Fruit fly (Drosophila melanogaster) whole organism, prepupa: ENCODE results near the gene Cyp312a1.

Experiments
- Blimp-1 ChIP-seq: fragments of 200-800 bp; sonication (Bioruptor generic); optimal IDR thresholded peaks from 3 replicates; lab custom pipeline; 2017; ENCODE audit warnings: missing biosample characterization, missing genetic modification characterization, mild to moderate bottlenecking, moderate library complexity, missing genetic modification reagents
- CG10669 ChIP-seq: fragments of 200-800 bp; sonication (Bioruptor generic); optimal IDR thresholded peaks from 3 replicates; lab custom pipeline; 2018; ENCODE audit warnings: missing biosample characterization, mild to moderate bottlenecking, missing genetic modification characterization, moderate library complexity
- CG11762 ChIP-seq: fragments of 200-800 bp; sonication (Bioruptor generic); optimal IDR thresholded peaks from 3 replicates; lab custom pipeline; 2016; ENCODE audit warnings: missing biosample characterization, missing genetic modification characterization; ENCODE audit not compliant: insufficient read depth
- CG11902 ChIP-seq: fragments of 200-800 bp; sonication (Bioruptor generic); optimal IDR thresholded peaks from 3 replicates; lab custom pipeline; 2016; ENCODE audit warnings: missing biosample characterization, missing genetic modification characterization
- CG15336 ChIP-seq: fragments of 200-800 bp; sonication (Bioruptor generic); IDR thresholded peaks from 2 replicates; pipeline ENCODE4 v1.3.6; 2022; ENCODE audit warnings: missing biosample characterization, missing genetic modification characterization
- CG16779 ChIP-seq: fragments of 200-800 bp; sonication (Bioruptor generic); optimal IDR thresholded peaks from 3 replicates; lab custom pipeline; 2017; ENCODE audit warnings: missing biosample characterization, mild to moderate bottlenecking, missing genetic modification characterization
- CG3032 ChIP-seq: fragments of 200-800 bp; optimal IDR thresholded peaks from 2 replicates; lab custom pipeline; 2019; ENCODE audit warnings: missing biosample characterization, mild to moderate bottlenecking, missing genetic modification characterization, moderate library complexity
- CG31627 ChIP-seq: fragments of 200-800 bp; sonication (Bioruptor generic); optimal IDR thresholded peaks from 3 replicates; lab custom pipeline; 2016; ENCODE audit warnings: missing biosample characterization, missing genetic modification characterization
- CG3919 ChIP-seq: fragments of 200-800 bp; sonication (Bioruptor generic); optimal IDR thresholded peaks from 3 replicates; lab custom pipeline; 2016; ENCODE audit warnings: missing biosample characterization, missing genetic modification characterization
- CG4318 ChIP-seq: fragments of 200-800 bp; sonication (Bioruptor generic); optimal IDR thresholded peaks from 3 replicates; lab custom pipeline; 2017; ENCODE audit warnings: missing biosample characterization, mild to moderate bottlenecking, missing genetic modification characterization
- CG6276 ChIP-seq: fragments of 200-800 bp; sonication (Bioruptor generic); optimal IDR thresholded peaks from 2 replicates; lab custom pipeline; 2017; ENCODE audit warnings: missing biosample characterization, mild to moderate bottlenecking, missing genetic modification characterization
- CG6792 ChIP-seq: fragments of 200-800 bp; sonication (Bioruptor generic); optimal IDR thresholded peaks from 3 replicates; lab custom pipeline; 2016; ENCODE audit warnings: missing biosample characterization, missing genetic modification characterization
- CG6808 ChIP-seq: fragments of 200-800 bp; sonication (Bioruptor generic); optimal IDR thresholded peaks from 3 replicates; lab custom pipeline; 2017; ENCODE audit warnings: missing biosample characterization, missing genetic modification characterization, mild to moderate bottlenecking, moderate library complexity, missing genetic modification reagents
- CG6854 ChIP-seq: fragments of 200-800 bp; sonication (Bioruptor generic); optimal IDR thresholded peaks from 2 replicates; lab custom pipeline; 2017; ENCODE audit warnings: missing biosample characterization, mild to moderate bottlenecking, missing genetic modification characterization
- CG9139 ChIP-seq: fragments of 200-800 bp; sonication (Bioruptor generic); optimal IDR thresholded peaks from 3 replicates; lab custom pipeline; 2017; ENCODE audit warnings: missing biosample characterization, mild to moderate bottlenecking, missing genetic modification characterization
- Eip75B ChIP-seq: fragments of 200-800 bp; sonication (Bioruptor generic); optimal IDR thresholded peaks from 3 replicates; lab custom pipeline; 2016; ENCODE audit warnings: missing biosample characterization, missing genetic modification characterization
- Eip78C ChIP-seq: fragments of 200-800 bp; sonication (Bioruptor generic); peaks from one replicate; lab custom pipeline; 2016; ENCODE audit warnings: missing biosample characterization, missing genetic modification characterization
- Gug ChIP-seq: fragments of 200-800 bp; sonication (Bioruptor generic); IDR thresholded peaks from 2 replicates; pipeline ENCODE4 v1.3.6; 2022; ENCODE audit warnings: missing biosample characterization, missing genetic modification characterization
- Hr4 ChIP-seq: fragments of 200-800 bp; sonication (Bioruptor generic); optimal IDR thresholded peaks from 3 replicates; lab custom pipeline; 2016; ENCODE audit warnings: missing biosample characterization, missing genetic modification characterization
- Lpt ChIP-seq: fragments of 200-800 bp; sonication (Bioruptor generic); optimal IDR thresholded peaks from 3 replicates; lab custom pipeline; 2016; ENCODE audit warnings: missing biosample characterization, missing genetic modification characterization
- Met ChIP-seq: fragments of 200-800 bp; sonication (Bioruptor generic); optimal IDR thresholded peaks from 3 replicates; lab custom pipeline; 2016; ENCODE audit warnings: missing biosample characterization, missing genetic modification characterization
- OdsH ChIP-seq: fragments of 200-800 bp; sonication (Bioruptor generic); optimal IDR thresholded peaks from 3 replicates; lab custom pipeline; 2016; ENCODE audit warnings: missing biosample characterization, missing genetic modification characterization
- Sox102F ChIP-seq: fragments of 200-800 bp; sonication (Bioruptor generic); optimal IDR thresholded peaks from 2 replicates; lab custom pipeline; 2016; ENCODE audit warnings: missing biosample characterization, mild to moderate bottlenecking, missing genetic modification characterization
- Sox14 ChIP-seq: fragments of 200-800 bp; sonication (Bioruptor generic); optimal IDR thresholded peaks from 3 replicates; lab custom pipeline; 2016; ENCODE audit warnings: missing biosample characterization, missing genetic modification characterization
- Sox15 ChIP-seq: fragments of 200-800 bp; sonication (Bioruptor generic); optimal IDR thresholded peaks from 3 replicates; lab custom pipeline; 2016; ENCODE audit warnings: missing biosample characterization, missing genetic modification characterization
- cyc ChIP-seq: fragments of 200-800 bp; sonication (Bioruptor generic); optimal IDR thresholded peaks from 3 replicates; lab custom pipeline; 2016; ENCODE audit warnings: missing biosample characterization, missing genetic modification characterization
- dsx ChIP-seq: fragments of 200-800 bp; optimal IDR thresholded peaks from 3 replicates; lab custom pipeline; 2019; ENCODE audit warnings: missing biosample characterization, mild to moderate bottlenecking, missing genetic modification characterization, moderate library complexity; ENCODE audit not compliant: poor library complexity, severe bottlenecking
- eg ChIP-seq: fragments of 200-800 bp; sonication (Bioruptor generic); IDR thresholded peaks from 3 replicates; pipeline ENCODE4 v1.3.6; 2022; ENCODE audit warnings: missing biosample characterization, missing genetic modification characterization
- esn ChIP-seq: fragments of 200-800 bp; sonication (Bioruptor generic); optimal IDR thresholded peaks from 2 replicates; lab custom pipeline; 2016; ENCODE audit warnings: missing biosample characterization, mild to moderate bottlenecking, missing genetic modification characterization, moderate library complexity
- fd85E ChIP-seq: fragments of 200-800 bp; sonication (Bioruptor generic); optimal IDR thresholded peaks from 3 replicates; lab custom pipeline; 2016; ENCODE audit warnings: missing biosample characterization, missing genetic modification characterization
- fkh ChIP-seq: fragments of 200-800 bp; sonication (Bioruptor generic); optimal IDR thresholded peaks from 3 replicates; lab custom pipeline; 2017; ENCODE audit warnings: missing biosample characterization, mild to moderate bottlenecking, missing genetic modification characterization, moderate library complexity
- lz ChIP-seq: fragments of 200-800 bp; sonication (Bioruptor generic); optimal IDR thresholded peaks from 3 replicates; lab custom pipeline; 2016; ENCODE audit warnings: missing biosample characterization, missing genetic modification characterization
- salr ChIP-seq, 2 experiments: fragments of 200-800 bp; sonication (Bioruptor generic); optimal IDR thresholded peaks; 3 replicates each; lab custom pipeline; 2016 to 2018; ENCODE audit warnings: missing biosample characterization in 2 of 2, missing genetic modification characterization in 2 of 2, mild to moderate bottlenecking in 1 of 2
- spab ChIP-seq: fragments of 200-800 bp; sonication (Bioruptor generic); optimal IDR thresholded peaks from 2 replicates; lab custom pipeline; 2017; ENCODE audit warnings: missing biosample characterization, mild to moderate bottlenecking, missing genetic modification characterization, missing genetic modification reagents
- ss ChIP-seq, 2 experiments: fragments of 200-800 bp; sonication (Bioruptor generic); optimal IDR thresholded peaks; 2 replicates in 1 of 2; 3 replicates in 1 of 2; lab custom pipeline; 2017 to 2018; ENCODE audit warnings: mild to moderate bottlenecking in 2 of 2, missing biosample characterization in 2 of 2, missing genetic modification characterization in 2 of 2, moderate library complexity in 1 of 2
- svp ChIP-seq: fragments of 200-800 bp; sonication (Bioruptor generic); peaks from one replicate; lab custom pipeline; 2016; ENCODE audit warnings: missing biosample characterization, missing genetic modification characterization

The Cyp312a1 gene

DNA sequence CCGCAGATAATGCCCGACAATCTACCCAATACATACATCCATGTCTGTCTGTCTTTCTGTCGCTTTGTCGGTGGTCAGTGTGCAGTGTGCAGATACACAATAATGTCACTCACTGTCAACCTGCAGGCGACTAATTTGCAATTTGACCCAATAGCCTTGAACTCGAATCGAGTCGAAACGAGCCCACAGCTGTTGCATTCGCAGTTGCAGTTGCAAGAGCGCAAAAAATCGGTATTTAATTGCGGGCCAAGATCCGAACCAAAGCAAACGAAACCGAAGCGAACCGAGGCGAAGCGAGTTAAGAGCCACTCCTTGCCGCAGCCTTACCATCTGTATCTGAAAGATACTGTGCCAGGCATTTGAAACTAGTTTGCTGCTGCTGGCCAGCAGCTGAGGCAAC, 42.3 kb upstream of the Cyp312a1 start:
- TF ChIP-seq Sox102F (no peak), Gug (GFP tag; lab: Robert Waterston, UW) (no peak), Sox15 (no peak), CG11902 (GFP tag; lab: Kevin White, UChicago) (no peak), eg (GFP tag; lab: Robert Waterston, UW) (no peak), CG3919 (GFP tag; lab: Kevin White, UChicago) (no peak), fkh (GFP tag; lab: Kevin White, UChicago) (no peak), OdsH (GFP tag; lab: Kevin White, UChicago) (no peak), esn (GFP tag; lab: Kevin White, UChicago) (no peak), CG31627 (GFP tag; lab: Kevin White, UChicago) (no peak), CG15336 (no peak), Eip75B (GFP tag; lab: Kevin White, UChicago) (no peak), Met (GFP tag; lab: Kevin White, UChicago) (no peak), lz (GFP tag; lab: Kevin White, UChicago) (no peak), CG6276 (GFP tag; lab: Kevin White, UChicago) (no peak), Sox14 (no peak), svp (GFP tag; lab: Kevin White, UChicago) (no peak), salr (GFP tag; optimal IDR thresholded peaks at IDR 0.05; lab: Kevin White, UChicago) (no peak), CG6792 (no peak)

dm6 chr3L:18173668-18174067, 41.2 kb upstream of the Cyp312a1 start:
- TF ChIP-seq spab (GFP tag; lab: Kevin White, UChicago) (no peak), salr (GFP tag; optimal IDR thresholded peaks at IDR 0.05; lab: Kevin White, UChicago) (no peak), CG3032 (tag; lab: Kevin White, UChicago) (no peak), CG11762 (GFP tag; lab: Kevin White, UChicago) (no peak), CG9139 (GFP tag; lab: Kevin White, UChicago) (no peak), CG16779 (no peak), eg (GFP tag; lab: Robert Waterston, UW) (no peak), CG10669 (GFP tag; lab: Kevin White, UChicago) (no peak), dsx (GFP tag; lab: Kevin White, UChicago) (peak; percentile 32), cyc (GFP tag; lab: Kevin White, UChicago) (no peak), fd85E (GFP tag; lab: Kevin White, UChicago) (no peak), CG6854 (no peak), Sox14 (no peak), CG11902 (GFP tag; lab: Kevin White, UChicago) (no peak), CG3919 (GFP tag; lab: Kevin White, UChicago) (no peak), Eip78C (peak; percentile 43), Blimp-1 (no peak)
- TF ChIP-seq, all 60 proteins: peak for 2

DNA sequence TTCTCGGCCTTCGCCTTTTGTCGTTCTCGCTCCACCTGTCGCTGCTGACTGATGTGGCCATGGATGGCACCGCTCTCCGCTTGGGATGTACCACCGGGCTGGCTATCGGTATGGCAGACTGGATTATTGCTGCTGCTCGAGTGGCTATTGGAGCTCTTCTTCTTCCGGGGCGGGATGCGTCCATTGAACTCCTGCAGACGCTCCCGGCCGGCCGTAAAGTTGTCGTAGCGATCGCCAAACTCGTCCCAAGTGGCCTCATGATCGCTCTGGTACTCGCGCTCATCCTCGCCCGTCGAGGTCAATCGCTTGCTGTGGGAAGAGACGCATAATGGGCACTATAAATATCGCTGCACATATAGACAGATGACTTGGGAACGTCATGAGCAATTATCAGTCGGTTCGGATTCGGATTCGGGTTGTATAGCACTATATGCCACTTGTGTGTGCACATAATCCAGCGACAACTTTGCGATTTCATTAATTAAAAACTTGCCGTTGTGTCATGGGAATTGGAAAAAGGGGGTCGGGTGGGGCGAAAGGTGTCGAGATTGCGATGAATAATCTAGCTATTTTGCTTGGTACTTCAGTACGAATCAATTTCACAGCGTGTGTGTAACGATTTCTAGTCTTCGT, 39.7 kb upstream of the Cyp312a1 start:
- TF ChIP-seq Blimp-1: no peak
- TF ChIP-seq Hr4 (GFP tag; lab: Kevin White, UChicago): no peak
- TF ChIP-seq svp (GFP tag; lab: Kevin White, UChicago): peak; percentile 33
- no peak for TF ChIP-seq Eip75B (GFP tag; lab: Kevin White, UChicago)
- TF ChIP-seq Lpt (GFP tag; lab: Kevin White, UChicago): no peak
- no peak for TF ChIP-seq Met (GFP tag; lab: Kevin White, UChicago)
- no peak for TF ChIP-seq ss (GFP tag; optimal IDR thresholded peaks at IDR 0.05; lab: Kevin White, UChicago)
- TF ChIP-seq Eip78C: peak; percentile 22
- TF ChIP-seq salr (GFP tag; optimal IDR thresholded peaks at IDR 0.05; lab: Kevin White, UChicago): no peak
- no peak for TF ChIP-seq CG4318 (GFP tag; lab: Kevin White, UChicago)

- TF ChIP-seq Hr4 (GFP tag; lab: Kevin White, UChicago) (no peak), CG6808 (GFP tag; lab: Kevin White, UChicago) (no peak), Gug (GFP tag; lab: Robert Waterston, UW) (no peak), ss (GFP tag; optimal IDR thresholded peaks at IDR 0.05; lab: Kevin White, UChicago) (peak in 1 of 2 experiments; percentile 9), spab (GFP tag; lab: Kevin White, UChicago) (no peak)
Observed at dm6 chr3L:18171093-18171492, 38.6 kb upstream of the Cyp312a1 start.
